Worm (Caenorhabditis elegans) whole organism, L1 larva: ENCODE results near the gene pinn-1.

Experiments used
- nhr-71 ChIP-seq: sonication (generic microtip); optimal IDR thresholded peaks from 2 replicates; lab custom pipeline; 2016; ENCODE audit warnings: mild to moderate bottlenecking, missing genetic modification characterization, moderate library complexity, missing compliant biosample characterization
- sox-4 ChIP-seq: sonication (generic microtip); optimal IDR thresholded peaks from 2 replicates; lab custom pipeline; 2016; ENCODE audit warnings: missing genetic modification characterization, missing compliant biosample characterization

ce11 chrII:2922359-2922758, 33.6 kb upstream of the pinn-1 start:
- TF ChIP-seq nhr-71 (no peak), sox-4 (tag; lab: Kevin White, UChicago) (no peak)
